Worm (Caenorhabditis elegans) whole organism, L4 larva: ENCODE results near the gene pqn-67.

Experiments
- ZK546.5 ChIP-seq, 2 experiments: sonication (generic microtip); optimal IDR thresholded peaks; 2 replicates each; lab custom pipeline; 2017; ENCODE audit warnings: missing biosample characterization in 2 of 2, missing genetic modification characterization in 2 of 2
- aly-2 ChIP-seq: sonication (generic microtip); optimal IDR thresholded peaks from 2 replicates; lab custom pipeline; 2018; ENCODE audit warnings: missing biosample characterization, missing genetic modification characterization
- ama-1 ChIP-seq: fragments of 150-350 bp; optimal IDR thresholded peaks from 2 replicates; lab custom pipeline; 2014; ENCODE audit warnings: inconsistent platforms, mixed read lengths
- attf-4 ChIP-seq: sonication (generic microtip); optimal IDR thresholded peaks from 3 replicates; lab custom pipeline; 2017; ENCODE audit warnings: missing biosample characterization, missing genetic modification characterization
- ceh-28 ChIP-seq: fragments of 150-350 bp; optimal IDR thresholded peaks from 2 replicates; lab custom pipeline; 2014; ENCODE audit warnings: missing biosample characterization, missing genetic modification reagents, missing genetic modification characterization
- ceh-32 ChIP-seq: sonication (generic microtip); optimal IDR thresholded peaks from 2 replicates; lab custom pipeline; 2016; ENCODE audit warnings: mild to moderate bottlenecking, missing genetic modification characterization, missing compliant biosample characterization; ENCODE audit not compliant: poor library complexity
- ceh-44 ChIP-seq: fragments of 200-800 bp; sonication (Bioruptor generic); IDR thresholded peaks from 2 replicates; pipeline ENCODE4 v1.3.6; 2022; ENCODE audit warnings: missing genetic modification reagents, missing genetic modification characterization, missing compliant biosample characterization
- ceh-62 ChIP-seq: sonication (generic microtip); optimal IDR thresholded peaks from 2 replicates; lab custom pipeline; 2017; ENCODE audit warnings: missing biosample characterization, missing genetic modification characterization
- ceh-82 ChIP-seq: sonication (generic microtip); optimal IDR thresholded peaks from 2 replicates; lab custom pipeline; 2017; ENCODE audit warnings: missing biosample characterization, missing genetic modification characterization
- daf-16 ChIP-seq, 3 experiments: sonication (generic microtip); optimal IDR thresholded peaks; 2 replicates each; lab custom pipeline; 2016 to 2017; ENCODE audit warnings: missing genetic modification characterization in 3 of 3, missing genetic modification reagents in 3 of 3, mild to moderate bottlenecking in 2 of 3, missing compliant biosample characterization in 2 of 3, missing biosample characterization in 1 of 3, moderate library complexity in 1 of 3
- dve-1 ChIP-seq: sonication (generic microtip); optimal IDR thresholded peaks from 2 replicates; lab custom pipeline; 2017; ENCODE audit warnings: antibody characterized with exemption, mild to moderate bottlenecking, missing genetic modification characterization, missing compliant biosample characterization; ENCODE audit not compliant: insufficient read depth
- egl-27 ChIP-seq: sonication (generic microtip); optimal IDR thresholded peaks from 3 replicates; lab custom pipeline; 2017; ENCODE audit warnings: missing biosample characterization, missing genetic modification reagents, missing genetic modification characterization
- fkh-10 ChIP-seq: fragments of 150-350 bp; optimal IDR thresholded peaks from 2 replicates; lab custom pipeline; 2014; ENCODE audit warnings: missing biosample characterization, missing genetic modification reagents, missing genetic modification characterization
- fos-1 ChIP-seq: fragments of 150-350 bp; optimal IDR thresholded peaks from 2 replicates; lab custom pipeline; 2014; ENCODE audit warnings: missing biosample characterization, missing genetic modification characterization
- hlh-30 ChIP-seq: sonication (generic microtip); optimal IDR thresholded peaks from 2 replicates; lab custom pipeline; 2017; ENCODE audit warnings: antibody characterized with exemption, mild to moderate bottlenecking, missing genetic modification characterization, missing compliant biosample characterization; ENCODE audit not compliant: insufficient read depth
- hmg-1.1 ChIP-seq: fragments of 200-800 bp; sonication (Bioruptor generic); IDR thresholded peaks from 2 replicates; pipeline ENCODE4 v1.3.6; 2022; ENCODE audit warnings: missing genetic modification reagents, missing genetic modification characterization, missing compliant biosample characterization
- jun-1 ChIP-seq: fragments of 150-350 bp; optimal IDR thresholded peaks from 2 replicates; lab custom pipeline; 2014; ENCODE audit warnings: missing biosample characterization, missing genetic modification reagents, missing genetic modification characterization
- lim-7 ChIP-seq: fragments of 200-800 bp; sonication (Bioruptor generic); IDR thresholded peaks from 2 replicates; pipeline ENCODE4 v1.3.6; 2022; ENCODE audit warnings: missing genetic modification characterization, missing compliant biosample characterization
- lin-13 ChIP-seq: fragments of 150-350 bp; optimal IDR thresholded peaks from 2 replicates; lab custom pipeline; 2014; ENCODE audit warnings: missing biosample characterization, missing genetic modification reagents, missing genetic modification characterization
- lin-38 ChIP-seq: fragments of 200-800 bp; sonication (Bioruptor generic); IDR thresholded peaks from 2 replicates; pipeline ENCODE4 v1.3.6; 2022; ENCODE audit warnings: missing genetic modification reagents, missing genetic modification characterization, missing compliant biosample characterization
- lin-39 ChIP-seq: fragments of 150-350 bp; optimal IDR thresholded peaks from 2 replicates; lab custom pipeline; 2014; ENCODE audit warnings: missing biosample characterization, missing genetic modification reagents, missing genetic modification characterization
- mdl-1 ChIP-seq, 2 experiments: fragments of 150-350 bp in 1 of 2; sonication (generic microtip) in 1 of 2; optimal IDR thresholded peaks; 2 replicates each; lab custom pipeline; 2014 to 2017; ENCODE audit warnings: missing biosample characterization in 2 of 2, missing genetic modification characterization in 2 of 2
- mes-2 ChIP-seq: sonication (generic microtip); optimal IDR thresholded peaks from 2 replicates; lab custom pipeline; 2016; ENCODE audit warnings: missing genotype, mild to moderate bottlenecking, missing genetic modification characterization, missing compliant biosample characterization; ENCODE audit not compliant: poor library complexity, severe bottlenecking
- mxl-2 ChIP-seq: fragments of 200-800 bp; sonication (Bioruptor generic); conservative IDR thresholded peaks from 2 replicates; pipeline ENCODE4 v1.3.6; 2022; ENCODE audit warnings: missing genetic modification reagents, missing genetic modification characterization, missing compliant biosample characterization
- nhr-10 ChIP-seq: fragments of 150-350 bp; optimal IDR thresholded peaks from 2 replicates; lab custom pipeline; 2014; ENCODE audit warnings: missing biosample characterization, missing genetic modification characterization
- nhr-102 ChIP-seq: sonication (generic microtip); optimal IDR thresholded peaks from 2 replicates; lab custom pipeline; 2016; ENCODE audit warnings: mild to moderate bottlenecking, missing genetic modification characterization, moderate library complexity, missing compliant biosample characterization
- nhr-25 ChIP-seq: sonication (generic microtip); optimal IDR thresholded peaks from 2 replicates; lab custom pipeline; 2017; ENCODE audit warnings: missing genetic modification characterization, mild to moderate bottlenecking, missing compliant biosample characterization, antibody characterized with exemption, moderate library complexity, borderline replicate concordance; ENCODE audit not compliant: insufficient read depth
- nhr-28 ChIP-seq: fragments of 150-350 bp; optimal IDR thresholded peaks from 2 replicates; lab custom pipeline; 2014; ENCODE audit warnings: missing biosample characterization, missing genetic modification characterization
- nhr-42 ChIP-seq: fragments of 200-800 bp; sonication (Bioruptor generic); IDR thresholded peaks from 2 replicates; pipeline ENCODE4 v1.3.6; 2022; ENCODE audit warnings: missing genetic modification characterization, missing compliant biosample characterization
- nhr-48 ChIP-seq: sonication (generic microtip); optimal IDR thresholded peaks from 2 replicates; lab custom pipeline; 2016; ENCODE audit warnings: mild to moderate bottlenecking, missing genetic modification characterization, missing compliant biosample characterization
- nhr-6 ChIP-seq: fragments of 150-350 bp; optimal IDR thresholded peaks from 2 replicates; lab custom pipeline; 2014; ENCODE audit warnings: missing biosample characterization, missing genetic modification characterization
- nhr-76 ChIP-seq: fragments of 150-350 bp; optimal IDR thresholded peaks from 2 replicates; lab custom pipeline; 2014; ENCODE audit warnings: missing biosample characterization, missing genetic modification characterization
- pha-4 ChIP-seq, 2 experiments: fragments of 150-350 bp in 1 of 2; fragments of 200-800 bp in 1 of 2; sonication (Bioruptor generic) in 1 of 2; IDR thresholded peaks in 1 of 2; optimal IDR thresholded peaks in 1 of 2; 2 replicates each; pipeline versions ENCODE4 v1.3.6 to Lab custom; 2014 to 2022; ENCODE audit warnings: missing genetic modification characterization in 2 of 2, missing genetic modification reagents in 2 of 2, missing biosample characterization in 1 of 2, missing compliant biosample characterization in 1 of 2
- php-3 ChIP-seq: fragments of 200-800 bp; sonication (Bioruptor generic); IDR thresholded peaks from 2 replicates; pipeline ENCODE4 v1.3.6; 2022; ENCODE audit warnings: missing genetic modification reagents, missing genetic modification characterization, missing compliant biosample characterization
- pqm-1 ChIP-seq: sonication (generic microtip); optimal IDR thresholded peaks from 2 replicates; lab custom pipeline; 2017; ENCODE audit warnings: missing biosample characterization, missing genetic modification characterization
- rbr-2 ChIP-seq: sonication (generic microtip); optimal IDR thresholded peaks from 2 replicates; lab custom pipeline; 2016; ENCODE audit warnings: missing genotype, missing genetic modification characterization, missing compliant biosample characterization
- sdz-12 ChIP-seq: fragments of 200-800 bp; sonication (Bioruptor generic); optimal IDR thresholded peaks from 2 replicates; lab custom pipeline; 2018; ENCODE audit warnings: mild to moderate bottlenecking, missing genetic modification characterization, missing compliant biosample characterization
- set-16 ChIP-seq: fragments of 200-800 bp; sonication (Bioruptor generic); IDR thresholded peaks from 2 replicates; pipeline ENCODE4 v1.3.6; 2022; ENCODE audit warnings: missing genetic modification reagents, missing genetic modification characterization, missing compliant biosample characterization
- skn-1 ChIP-seq: fragments of 150-350 bp; optimal IDR thresholded peaks from 2 replicates; lab custom pipeline; 2014; ENCODE audit warnings: missing biosample characterization, missing genetic modification characterization
- snpc-1.2 ChIP-seq: fragments of 200-800 bp; sonication (Bioruptor generic); IDR thresholded peaks from 2 replicates; pipeline ENCODE4 v1.3.6; 2022; ENCODE audit warnings: missing genetic modification reagents, missing genetic modification characterization, missing compliant biosample characterization
- unc-130 ChIP-seq: sonication (generic microtip); optimal IDR thresholded peaks from 2 replicates; lab custom pipeline; 2016; ENCODE audit warnings: missing genetic modification reagents, missing genetic modification characterization, missing compliant biosample characterization
- unc-39 ChIP-seq: sonication (generic microtip); optimal IDR thresholded peaks from 2 replicates; lab custom pipeline; 2017; ENCODE audit warnings: missing biosample characterization, missing genetic modification characterization
- vab-7 ChIP-seq: fragments of 200-800 bp; sonication (Bioruptor generic); IDR thresholded peaks from 2 replicates; pipeline ENCODE4 v1.3.6; 2022; ENCODE audit warnings: missing genetic modification reagents, missing genetic modification characterization, missing compliant biosample characterization
- zag-1 ChIP-seq: fragments of 150-350 bp; optimal IDR thresholded peaks from 2 replicates; lab custom pipeline; 2014; ENCODE audit warnings: missing biosample characterization, missing genetic modification characterization
- zfp-2 ChIP-seq: sonication (generic microtip); optimal IDR thresholded peaks from 2 replicates; lab custom pipeline; 2016; ENCODE audit warnings: mild to moderate bottlenecking, missing genetic modification characterization, missing compliant biosample characterization
- zip-11 ChIP-seq: fragments of 200-800 bp; sonication (Bioruptor generic); IDR thresholded peaks from 2 replicates; pipeline ENCODE4 v1.3.6; 2022; ENCODE audit warnings: missing genetic modification characterization, missing compliant biosample characterization
- zip-2 ChIP-seq: fragments of 150-350 bp; optimal IDR thresholded peaks from 2 replicates; lab custom pipeline; 2014; ENCODE audit warnings: missing biosample characterization, missing genetic modification characterization
- ztf-11 ChIP-seq: fragments of 150-350 bp; optimal IDR thresholded peaks from 2 replicates; lab custom pipeline; 2014; ENCODE audit warnings: missing biosample characterization, missing genetic modification characterization
- ztf-7 ChIP-seq: fragments of 150-350 bp; optimal IDR thresholded peaks from 2 replicates; lab custom pipeline; 2014; ENCODE audit warnings: missing biosample characterization, missing genetic modification characterization

The pqn-67 gene

ce11 chrV:12934976-12935375, 10.7 kb downstream of the pqn-67 start, which contains the start of gene T16G1.7 (continued):
- TF ChIP-seq fos-1 = no peak
- TF ChIP-seq pqm-1 (tag; lab: Kevin White, UChicago) = peak; percentile 98
- TF ChIP-seq nhr-25 (tag; lab: Kevin White, UChicago) = no peak
- TF ChIP-seq ceh-62 (tag; lab: Kevin White, UChicago) = no peak
- no peak for TF ChIP-seq snpc-1.2 (GFP tag; lab: Robert Waterston, UW)
- no peak for TF ChIP-seq unc-39 (tag; lab: Kevin White, UChicago)

ce11 chrV:12937098-12937497, 12.9 kb downstream of the pqn-67 start, which contains the start of gene T16G1.6:
Gene T16G1.6 (minus strand): TSS chrV:12937174.
- no peak for TF ChIP-seq fkh-10 (GFP tag; lab: Kevin White, UChicago)
- TF ChIP-seq fos-1 = no peak
- TF ChIP-seq ceh-44 (GFP tag; lab: Robert Waterston, UW) = no peak
- no peak for TF ChIP-seq rbr-2 (tag; lab: Kevin White, UChicago)
- TF ChIP-seq lin-39 (tag; lab: Kevin White, UChicago) = no peak
- peak; percentile 88 for TF ChIP-seq pqm-1 (tag; lab: Kevin White, UChicago)
- TF ChIP-seq mxl-2 (GFP tag; lab: Robert Waterston, UW) = no peak
- no peak for TF ChIP-seq hmg-1.1 (GFP tag; lab: Robert Waterston, UW)
- TF ChIP-seq ceh-32 (tag; lab: Kevin White, UChicago) = no peak
- no peak for TF ChIP-seq jun-1 (tag; lab: Kevin White, UChicago)
- TF ChIP-seq set-16 (GFP tag; lab: Robert Waterston, UW) = no peak
- no peak for TF ChIP-seq zag-1 (tag; lab: Kevin White, UChicago)
- TF ChIP-seq nhr-28 (tag; lab: Kevin White, UChicago) = peak; percentile 97
- no peak for TF ChIP-seq nhr-25 (tag; lab: Kevin White, UChicago)
- no peak for TF ChIP-seq nhr-76 (tag; lab: Kevin White, UChicago)
- no peak for TF ChIP-seq zip-2 (tag; lab: Kevin White, UChicago)
- TF ChIP-seq ZK546.5 (tag; optimal IDR thresholded peaks at IDR 0.05; lab: Kevin White, UChicago) = no peak
- TF ChIP-seq ceh-28 = no peak
- TF ChIP-seq attf-4 (tag; lab: Kevin White, UChicago) = no peak
- no peak for TF ChIP-seq ama-1 (lab: Kevin White, UChicago)
- TF ChIP-seq snpc-1.2 (GFP tag; lab: Robert Waterston, UW) = no peak
- TF ChIP-seq aly-2 = no peak
- TF ChIP-seq vab-7 (GFP tag; lab: Robert Waterston, UW) = no peak
- TF ChIP-seq ztf-7 (tag; lab: Kevin White, UChicago) = no peak
- TF ChIP-seq zfp-2 (tag; lab: Kevin White, UChicago) = no peak
- TF ChIP-seq nhr-102 (tag; lab: Kevin White, UChicago) = peak; percentile 71
- peak; percentile 79 for TF ChIP-seq dve-1
- TF ChIP-seq php-3 (GFP tag; lab: Robert Waterston, UW) = peak; percentile 65; the same call in 1 of the 2 replicates
- no peak for TF ChIP-seq lim-7 (GFP tag; lab: Robert Waterston, UW)
- TF ChIP-seq ztf-11 = no peak
- no peak for TF ChIP-seq nhr-42 (GFP tag; lab: Robert Waterston, UW)
- TF ChIP-seq hlh-30 = peak; percentile 25
- TF ChIP-seq pha-4 (GFP tag; IDR thresholded peaks at IDR 0.05; lab: Robert Waterston, UW) = no peak
- TF ChIP-seq pha-4 (tag; optimal IDR thresholded peaks at IDR 0.05; lab: Kevin White, UChicago) = no peak
- TF ChIP-seq lin-38 (GFP tag; lab: Robert Waterston, UW) = no peak
- TF ChIP-seq unc-130 (GFP tag; lab: Kevin White, UChicago) = no peak
- no peak for TF ChIP-seq unc-39 (tag; lab: Kevin White, UChicago)
- no peak for TF ChIP-seq ceh-82
- TF ChIP-seq mes-2 (tag; lab: Kevin White, UChicago) = no peak
- TF ChIP-seq nhr-10 (tag; lab: Kevin White, UChicago) = no peak
- no peak for TF ChIP-seq nhr-6 (tag; lab: Kevin White, UChicago)
- TF ChIP-seq lin-13 (GFP tag; lab: Kevin White, UChicago) = no peak
- TF ChIP-seq nhr-48 = no peak
- no peak for TF ChIP-seq skn-1 (tag; lab: Kevin White, UChicago)
- no peak for TF ChIP-seq daf-16 (GFP tag; optimal IDR thresholded peaks at IDR 0.05; lab: Kevin White, UChicago)
- TF ChIP-seq daf-16 (tag; optimal IDR thresholded peaks at IDR 0.05; lab: Kevin White, UChicago) = peak; percentile 38
- no peak for TF ChIP-seq zip-11
- TF ChIP-seq sdz-12 (GFP tag; lab: Kevin White, UChicago) = no peak
- no peak for TF ChIP-seq egl-27 (tag; lab: Kevin White, UChicago)
- no peak for TF ChIP-seq mdl-1 (tag; optimal IDR thresholded peaks at IDR 0.05; lab: Kevin White, UChicago)
